Fruit fly (Drosophila melanogaster): ENCODE results near the gene Fdx1.

The Fdx1 gene

dm6 chr3L:9373374-9374004 is 2.5 kb upstream of the Fdx1 start:
- no peak for TF ChIP-seq CG17801 (GFP tag; optimal IDR thresholded peaks at IDR 0.05; ENCODE audit: partially characterized antibody)

dm6 chr3L:9372278-9372975 is 1.4 kb upstream of the Fdx1 start, which contains the start of the genes Hsp67Bc, CG4456 and Hsp22:
Gene Hsp67Bc (minus strand): TSS chr3L:9372497.
Gene CG4456 (plus strand): TSS chr3L:9372722.
Gene Hsp22 (plus strand): TSS chr3L:9372931.
- no peak for TF ChIP-seq CG17801 (GFP tag; optimal IDR thresholded peaks at IDR 0.05; ENCODE audit: partially characterized antibody)

DNA sequence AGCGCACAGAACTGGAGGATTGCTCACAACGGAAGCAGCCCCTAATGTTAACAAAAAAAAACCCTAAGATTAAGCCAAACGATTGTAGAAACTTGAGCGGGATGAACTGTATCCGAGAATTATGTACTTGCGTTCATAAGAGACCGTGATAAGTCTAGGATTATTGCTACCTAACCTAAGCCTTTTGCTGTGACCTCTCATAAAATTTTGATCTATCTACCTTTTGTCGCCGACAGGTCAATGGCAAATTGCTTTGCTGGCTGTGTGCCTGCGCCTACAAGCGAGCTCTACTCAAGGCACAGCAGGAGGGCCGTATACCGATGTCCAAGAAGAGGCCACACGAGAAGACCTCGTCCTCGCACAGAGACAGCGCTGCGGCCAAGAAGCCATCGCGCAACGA is 2.4 kb downstream of the Fdx1 start:
- TF ChIP-seq CG17801 (GFP tag; optimal IDR thresholded peaks at IDR 0.05; ENCODE audit: partially characterized antibody): no peak

- TF ChIP-seq CG17801 (GFP tag; optimal IDR thresholded peaks at IDR 0.05; ENCODE audit: partially characterized antibody): peak; percentile 78
Measured at dm6 chr3L:9367431-9367867, 3.6 kb downstream of the Fdx1 start.

- TF ChIP-seq CG17801 (GFP tag; optimal IDR thresholded peaks at IDR 0.05; ENCODE audit: partially characterized antibody): no peak
Measured at dm6 chr3L:9366850-9367430, 4.1 kb downstream of the Fdx1 start, which contains the start of the genes Klp67A and CG4452. Gene Klp67A (minus strand): TSS chr3L:9367046. Gene CG4452 (plus strand): TSS chr3L:9367377.

- no peak for TF ChIP-seq CG17801 (GFP tag; optimal IDR thresholded peaks at IDR 0.05; ENCODE audit: partially characterized antibody)
Measured at dm6 chr3L:9364131-9364530, 6.9 kb downstream of the Fdx1 start, which contains the start of gene mRRF1. Gene mRRF1 (plus strand): TSS chr3L:9364350.

dm6 chr3L:9361894-9362293 is 9.1 kb downstream of the Fdx1 start, which contains the start of gene CG34456:
Gene CG34456 (plus strand): TSS chr3L:9362108.
- TF ChIP-seq CG17801 (GFP tag; optimal IDR thresholded peaks at IDR 0.05; ENCODE audit: partially characterized antibody): peak; percentile 62

dm6 chr3L:9360217-9360692 is 10.8 kb downstream of the Fdx1 start, which contains the start of gene Pdxk:
Gene Pdxk (plus strand): TSS chr3L:9360316.
- peak; percentile 47 for TF ChIP-seq CG17801 (GFP tag; optimal IDR thresholded peaks at IDR 0.05; ENCODE audit: partially characterized antibody)

DNA sequence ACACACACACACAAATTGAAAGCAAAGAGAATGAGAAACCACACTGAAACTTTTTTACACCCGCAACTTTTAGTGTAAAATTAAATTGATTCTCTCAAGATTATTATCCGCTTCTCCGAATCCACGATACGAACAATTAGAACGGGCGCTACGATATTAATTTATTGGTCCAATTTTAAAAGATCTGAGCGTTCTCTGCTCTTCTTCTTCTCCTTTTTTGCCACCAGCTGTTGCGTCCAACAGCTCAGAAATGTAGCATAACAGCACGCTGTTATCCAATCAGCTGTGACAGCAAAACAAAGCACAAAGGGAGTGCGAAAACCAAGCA is 12.4 kb downstream of the Fdx1 start, which contains the start of the genes UGP and Svip:
Gene UGP (minus strand): TSS at position 223 of the 328 bp plus-strand sequence.
Gene Svip (plus strand): TSS at position 287 of the 328 bp plus-strand sequence.
- TF ChIP-seq CG17801 (GFP tag; optimal IDR thresholded peaks at IDR 0.05; ENCODE audit: partially characterized antibody): no peak

dm6 chr3L:9357830-9358712 is 13.0 kb downstream of the Fdx1 start:
- TF ChIP-seq CG17801 (GFP tag; optimal IDR thresholded peaks at IDR 0.05; ENCODE audit: partially characterized antibody): no peak

dm6 chr3L:9356138-9356753 is 14.8 kb downstream of the Fdx1 start:
- no peak for TF ChIP-seq CG17801 (GFP tag; optimal IDR thresholded peaks at IDR 0.05; ENCODE audit: partially characterized antibody)

- peak; percentile 8 for TF ChIP-seq CG17801 (GFP tag; optimal IDR thresholded peaks at IDR 0.05; ENCODE audit: partially characterized antibody)
Measured at dm6 chr3L:9355555-9355954, 15.5 kb downstream of the Fdx1 start.

dm6 chr3L:9353733-9354132 is 17.3 kb downstream of the Fdx1 start, which contains the start of gene CG32040:
Gene CG32040 (plus strand): TSS chr3L:9354033.
- no peak for TF ChIP-seq CG17801 (GFP tag; optimal IDR thresholded peaks at IDR 0.05; ENCODE audit: partially characterized antibody)

- no peak for TF ChIP-seq CG17801 (GFP tag; optimal IDR thresholded peaks at IDR 0.05; ENCODE audit: partially characterized antibody)
Measured at dm6 chr3L:9349314-9349733, 21.7 kb downstream of the Fdx1 start, which contains the start of gene PGRP-LF. Gene PGRP-LF (plus strand): TSS chr3L:9349609.

Data from ovary, adult (tissue).